Worm (Caenorhabditis elegans): ENCODE results near the gene gst-39.

gst-39 gene

DNA sequence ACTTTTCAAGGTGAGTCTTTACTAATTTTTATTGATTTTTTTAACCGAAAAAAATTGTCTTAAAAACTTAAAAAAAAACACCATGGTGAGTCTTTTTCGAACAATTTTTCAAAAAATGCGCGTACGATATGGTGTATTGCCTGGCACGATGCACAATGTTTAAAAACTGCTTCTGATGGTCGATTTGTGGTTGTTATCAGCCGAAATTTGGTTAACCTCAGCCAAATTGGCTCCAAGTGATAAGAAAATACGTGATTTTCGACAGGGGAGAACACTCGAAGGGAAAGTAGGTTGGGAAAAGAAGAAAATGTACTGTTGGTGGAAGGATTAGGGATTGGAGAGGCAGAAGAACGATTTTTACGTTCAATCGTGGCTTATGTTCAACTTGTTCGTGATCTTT lies 35.8 kb upstream of the gst-39 start:
- TF ChIP-seq elt-1 (tag; optimal IDR thresholded peaks at IDR 0.05; ENCODE audit: borderline replicate concordance, insufficient read depth) (no peak), nhr-12 (tag; optimal IDR thresholded peaks at IDR 0.05) (no peak), bed-3 (GFP tag; optimal IDR thresholded peaks at IDR 0.05) (no peak), zip-8 (tag; optimal IDR thresholded peaks at IDR 0.05) (no peak), ceh-43 (GFP tag; optimal IDR thresholded peaks at IDR 0.05) (no peak), snpc-4 (tag; optimal IDR thresholded peaks at IDR 0.05) (no peak), flh-1 (GFP tag; optimal IDR thresholded peaks at IDR 0.05) (no peak), nhr-2 (tag; optimal IDR thresholded peaks at IDR 0.05) (no peak)

ce11 chrII:15206234-15206633 lies 34.5 kb upstream of the gst-39 start:
- no peak for TF ChIP-seq drap-1 (GFP tag; optimal IDR thresholded peaks at IDR 0.05)
- no peak for TF ChIP-seq cnd-1 (tag; optimal IDR thresholded peaks at IDR 0.05)
- no peak for TF ChIP-seq zip-8 (tag; optimal IDR thresholded peaks at IDR 0.05)
- TF ChIP-seq pha-4 (tag; optimal IDR thresholded peaks at IDR 0.05), result no peak
- no peak for TF ChIP-seq M03D4.4 (tag; optimal IDR thresholded peaks at IDR 0.05)
- no peak for TF ChIP-seq snpc-4 (tag; optimal IDR thresholded peaks at IDR 0.05)
- no peak for TF ChIP-seq mls-2 (tag; optimal IDR thresholded peaks at IDR 0.05)
- no peak for TF ChIP-seq mab-5 (tag; optimal IDR thresholded peaks at IDR 0.05)
- no peak for TF ChIP-seq sptf-1 (tag; optimal IDR thresholded peaks at IDR 0.05)
- no peak for TF ChIP-seq hlh-1 (tag; optimal IDR thresholded peaks at IDR 0.05)
- no peak for TF ChIP-seq mep-1 (tag; optimal IDR thresholded peaks at IDR 0.05)
- TF ChIP-seq unc-39 (tag; optimal IDR thresholded peaks at IDR 0.05), result no peak
- TF ChIP-seq lin-32 (GFP tag; optimal IDR thresholded peaks at IDR 0.05), result no peak
- TF ChIP-seq elt-3 (tag; optimal IDR thresholded peaks at IDR 0.05), result no peak
- no peak for TF ChIP-seq nhr-28 (tag; optimal IDR thresholded peaks at IDR 0.05)
- TF ChIP-seq ceh-39 (tag; optimal IDR thresholded peaks at IDR 0.05), result no peak
- no peak for TF ChIP-seq ham-2 (GFP tag; optimal IDR thresholded peaks at IDR 0.05)
- TF ChIP-seq bed-3 (GFP tag; optimal IDR thresholded peaks at IDR 0.05), result no peak
- TF ChIP-seq tbx-8 (GFP tag; optimal IDR thresholded peaks at IDR 0.05), result no peak

ce11 chrII:15205346-15205745 lies 33.6 kb upstream of the gst-39 start:
- TF ChIP-seq snpc-4 (tag; optimal IDR thresholded peaks at IDR 0.05) (no peak), pha-4 (tag; optimal IDR thresholded peaks at IDR 0.05) (no peak), mls-2 (tag; optimal IDR thresholded peaks at IDR 0.05) (no peak), flh-1 (GFP tag; optimal IDR thresholded peaks at IDR 0.05) (no peak), nhr-12 (tag; optimal IDR thresholded peaks at IDR 0.05) (no peak), ztf-11 (tag; optimal IDR thresholded peaks at IDR 0.05) (no peak), blmp-1 (tag; optimal IDR thresholded peaks at IDR 0.05) (no peak), hlh-1 (tag; optimal IDR thresholded peaks at IDR 0.05) (no peak), elt-1 (tag; optimal IDR thresholded peaks at IDR 0.05; ENCODE audit: borderline replicate concordance, insufficient read depth) (no peak), mab-5 (tag; optimal IDR thresholded peaks at IDR 0.05) (no peak), M03D4.4 (tag; optimal IDR thresholded peaks at IDR 0.05) (no peak)

DNA sequence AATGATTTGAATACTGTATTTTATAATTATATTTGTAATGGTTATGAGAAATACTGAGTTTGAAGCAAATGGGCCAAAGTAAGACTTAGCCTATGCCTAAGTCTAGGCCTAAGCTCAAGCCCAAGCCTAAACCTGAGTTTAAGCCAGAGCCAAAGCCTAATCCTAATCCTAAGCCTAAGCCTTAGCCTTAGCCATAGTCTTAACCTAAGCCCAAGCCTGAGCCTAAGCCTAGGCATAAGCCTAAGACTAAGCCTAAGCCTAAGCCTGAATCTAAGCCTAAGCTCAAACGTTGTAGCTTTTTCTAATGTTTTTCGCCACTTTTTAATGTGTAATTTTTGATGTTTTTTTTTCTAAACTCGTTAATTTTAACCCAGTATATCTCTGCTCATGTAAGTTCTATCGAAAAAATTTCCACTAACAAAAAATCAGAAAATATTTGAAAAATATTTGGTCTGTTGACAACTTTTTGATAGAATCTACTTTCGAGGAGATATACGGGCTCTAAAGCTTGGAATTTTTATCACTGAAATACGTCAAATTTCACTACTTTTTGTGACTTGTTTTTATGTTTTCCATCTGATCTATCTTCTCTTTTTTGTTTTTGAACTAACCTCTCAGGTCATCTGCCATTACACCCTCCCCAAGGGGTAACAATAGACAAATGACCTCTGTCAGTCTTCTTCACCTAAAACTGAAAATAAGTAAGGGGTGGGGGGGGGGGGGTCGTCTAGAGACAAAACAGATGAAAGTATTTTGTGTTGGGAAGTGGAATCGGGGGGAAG lies 32.5 kb upstream of the gst-39 start:
- TF ChIP-seq unc-62 (GFP tag; optimal IDR thresholded peaks at IDR 0.05) (no peak), bed-3 (GFP tag; optimal IDR thresholded peaks at IDR 0.05) (no peak)

DNA sequence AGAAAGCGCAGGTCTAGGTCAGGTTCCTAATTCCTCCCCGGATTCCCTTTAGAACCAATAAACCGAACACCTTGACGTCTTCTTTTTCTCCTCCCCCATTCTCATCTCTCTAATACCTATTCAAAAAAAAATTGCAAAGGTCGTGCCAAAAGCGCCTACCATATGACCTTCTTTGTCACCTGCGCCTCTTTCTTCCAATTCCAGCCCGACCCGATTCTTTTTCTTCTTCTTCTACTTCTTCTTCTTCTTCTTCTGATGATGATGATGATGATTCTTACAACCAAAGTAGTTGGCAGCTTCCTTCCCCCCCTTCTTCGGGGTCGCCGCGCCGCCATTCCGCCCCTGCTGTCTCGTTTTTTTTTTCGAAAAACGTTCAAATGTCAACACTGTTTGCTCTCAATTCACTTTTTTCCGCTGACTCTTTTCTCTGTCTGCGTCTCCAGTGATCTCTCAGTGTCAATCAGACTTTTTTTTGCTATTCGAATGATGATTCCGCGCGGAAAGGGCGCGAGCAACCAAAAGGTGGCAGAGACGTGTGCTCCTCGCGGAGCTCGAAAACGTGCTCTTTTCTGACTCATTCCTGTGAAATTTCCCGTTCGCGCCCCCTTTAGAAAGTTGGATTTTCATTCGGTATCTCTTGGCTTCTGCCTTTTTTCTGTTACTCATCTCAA lies 31.8 kb upstream of the gst-39 start:
- TF ChIP-seq ztf-11 (tag; optimal IDR thresholded peaks at IDR 0.05) (no peak), mab-5 (tag; optimal IDR thresholded peaks at IDR 0.05) (no peak), sptf-1 (tag; optimal IDR thresholded peaks at IDR 0.05) (no peak), nhr-76 (tag; optimal IDR thresholded peaks at IDR 0.05) (no peak), elt-1 (tag; optimal IDR thresholded peaks at IDR 0.05; ENCODE audit: borderline replicate concordance, insufficient read depth) (no peak), lsy-2 (tag; optimal IDR thresholded peaks at IDR 0.05) (no peak), drap-1 (GFP tag; optimal IDR thresholded peaks at IDR 0.05) (no peak), nhr-28 (tag; optimal IDR thresholded peaks at IDR 0.05) (no peak)

All from whole organism, mixed stage, embryonic.